Fruit fly (Drosophila melanogaster): Measurements from ENCODE around the gene CG11068.

DNA sequence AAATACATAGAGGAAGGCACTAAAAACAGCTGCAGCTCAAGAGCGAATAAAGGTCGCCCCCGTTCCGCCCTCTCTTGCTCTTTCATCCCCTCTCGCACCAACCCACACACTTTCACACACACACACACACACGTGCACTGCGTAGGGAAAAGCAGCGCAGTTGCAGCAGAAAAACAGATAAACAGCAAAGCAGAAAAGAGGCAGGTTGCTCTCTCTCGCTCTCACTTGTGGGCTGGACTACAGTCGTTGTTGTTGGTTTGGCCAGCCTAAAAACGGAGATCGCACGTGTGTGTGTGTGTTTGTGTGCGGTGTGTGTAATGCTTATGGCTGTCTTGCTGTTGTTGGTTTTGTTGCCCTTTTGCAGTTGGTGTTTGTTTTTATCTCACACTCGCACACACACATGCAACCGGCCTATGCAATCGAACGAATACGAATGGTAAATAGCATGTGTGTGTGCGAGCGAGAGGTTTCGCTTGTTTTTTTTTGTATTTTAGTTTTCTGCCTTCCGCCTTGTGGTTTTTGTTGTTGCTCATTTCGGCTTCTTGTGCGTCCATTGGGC is 39.8 kb downstream of the CG11068 start:
- TF ChIP-seq Myc (optimal IDR thresholded peaks at IDR 0.05) (no peak), pan (optimal IDR thresholded peaks at IDR 0.05) (no peak), woc (GFP tag; optimal IDR thresholded peaks at IDR 0.05) (no peak), dsf (GFP tag; optimal IDR thresholded peaks at IDR 0.05; ENCODE audit: borderline replicate concordance) (no peak), Dfd (GFP tag; optimal IDR thresholded peaks at IDR 0.05) (peak; percentile 47), psq (GFP tag; optimal IDR thresholded peaks at IDR 0.05) (peak; percentile 74), h (GFP tag; optimal IDR thresholded peaks at IDR 0.05) (peak; percentile 53), jim (GFP tag; optimal IDR thresholded peaks at IDR 0.05) (peak; percentile 30), OdsH (GFP tag; optimal IDR thresholded peaks at IDR 0.05) (no peak), rgr (GFP tag; optimal IDR thresholded peaks at IDR 0.05) (peak; percentile 36)
